Fruit fly (Drosophila melanogaster): ENCODE results near the gene RpS19b.

The RpS19b gene

dm6 chr3R:23958091-23958838 lies 24.9 kb upstream of the RpS19b start, which contains the start of the genes GluProRS and AP-1sigma (continued):
- peak; percentile 94 for TF ChIP-seq ind (GFP tag; optimal IDR thresholded peaks at IDR 0.05)
- no peak; the same call in none of the 3 replicates for TF ChIP-seq CG17361 (GFP tag; IDR thresholded peaks at IDR 0.05)
- TF ChIP-seq BtbVII (GFP tag; optimal IDR thresholded peaks at IDR 0.05): peak; percentile 39
- peak; percentile 86 for TF ChIP-seq Dad (GFP tag; optimal IDR thresholded peaks at IDR 0.05)
- TF ChIP-seq Ada2b (GFP tag; IDR thresholded peaks at IDR 0.05): peak; percentile 95
- peak; percentile 86 for TF ChIP-seq Hmr (GFP tag; optimal IDR thresholded peaks at IDR 0.05)
- TF ChIP-seq Doc3 (GFP tag; IDR thresholded peaks at IDR 0.05; ENCODE audit: partially characterized antibody): peak; percentile 93
- peak; percentile 84 for TF ChIP-seq fd3F (GFP tag; optimal IDR thresholded peaks at IDR 0.05)
- peak; percentile 92 for TF ChIP-seq croc (GFP tag; conservative IDR thresholded peaks at IDR 0.05)
- TF ChIP-seq CoRest (tag; optimal IDR thresholded peaks at IDR 0.05): peak; percentile 92
- TF ChIP-seq CG2678 (tag; optimal IDR thresholded peaks at IDR 0.05): peak; percentile 89
- no peak for TF ChIP-seq CG17568 (GFP tag; optimal IDR thresholded peaks at IDR 0.05)
- TF ChIP-seq CG3281 (GFP tag; optimal IDR thresholded peaks at IDR 0.05): peak; percentile 84
- peak; percentile 94 for TF ChIP-seq sna (GFP tag; IDR thresholded peaks at IDR 0.05; ENCODE audit: partially characterized antibody)
- TF ChIP-seq Lpt (GFP tag; optimal IDR thresholded peaks at IDR 0.05): no peak
- peak; percentile 73 for TF ChIP-seq Lim3 (GFP tag; IDR thresholded peaks at IDR 0.05)
- no peak for TF ChIP-seq Neu2 (GFP tag; optimal IDR thresholded peaks at IDR 0.05; ENCODE audit: borderline replicate concordance)
- peak; percentile 63 for TF ChIP-seq CG4282 (GFP tag; optimal IDR thresholded peaks at IDR 0.05)
- peak; percentile 93 for TF ChIP-seq CG4730 (GFP tag; IDR thresholded peaks at IDR 0.05)
- TF ChIP-seq D19B (GFP tag; optimal IDR thresholded peaks at IDR 0.05): peak; percentile 67
- peak; percentile 0 for TF ChIP-seq CG14965 (GFP tag; optimal IDR thresholded peaks at IDR 0.05; ENCODE audit: borderline replicate concordance)
- peak; percentile 78 for TF ChIP-seq CHES-1-like (GFP tag; optimal IDR thresholded peaks at IDR 0.05)
- peak; percentile 66 for TF ChIP-seq CG6254 (GFP tag; optimal IDR thresholded peaks at IDR 0.05)
- peak; percentile 85 for TF ChIP-seq bab2 (GFP tag; optimal IDR thresholded peaks at IDR 0.05)
- TF ChIP-seq CG1647 (GFP tag; optimal IDR thresholded peaks at IDR 0.05): peak; percentile 90
- TF ChIP-seq gro (GFP tag; optimal IDR thresholded peaks at IDR 0.05): peak; percentile 52

- no peak for TF ChIP-seq ewg (GFP tag; optimal IDR thresholded peaks at IDR 0.05)
- no peak for TF ChIP-seq Sry-β (GFP tag; optimal IDR thresholded peaks at IDR 0.05)
- no peak for TF ChIP-seq hkb (optimal IDR thresholded peaks at IDR 0.05)
- 0 out of 2 replicates have a peak, but pooled peaks have one; percentile 34 for TF ChIP-seq hkb (GFP tag; IDR thresholded peaks at IDR 0.05)
- TF ChIP-seq hth (optimal IDR thresholded peaks at IDR 0.05): no peak
- TF ChIP-seq Mes4 (GFP tag; optimal IDR thresholded peaks at IDR 0.05): no peak
- TF ChIP-seq crp (GFP tag; optimal IDR thresholded peaks at IDR 0.05): peak in 1 of 2 experiments; percentile 49
- no peak for TF ChIP-seq Ets97D (GFP tag; optimal IDR thresholded peaks at IDR 0.05)
- TF ChIP-seq cato (GFP tag; optimal IDR thresholded peaks at IDR 0.05; ENCODE audit: borderline replicate concordance): no peak
- no peak for TF ChIP-seq CG9437 (GFP tag; optimal IDR thresholded peaks at IDR 0.05)
- TF ChIP-seq ci (GFP tag; IDR thresholded peaks at IDR 0.05): 0 out of 3 replicates have a peak, but pooled peaks have one; percentile 17
- peak; percentile 93 for TF ChIP-seq Blimp-1 (GFP tag; optimal IDR thresholded peaks at IDR 0.05)
- TF ChIP-seq Trl (optimal IDR thresholded peaks at IDR 0.05): peak; percentile 61 to 64
- no peak for TF ChIP-seq Trl (GFP tag; optimal IDR thresholded peaks at IDR 0.05)
- TF ChIP-seq CG17385 (GFP tag; optimal IDR thresholded peaks at IDR 0.05): peak; percentile 70
- TF ChIP-seq kah (GFP tag; optimal IDR thresholded peaks at IDR 0.05): no peak
- peak; percentile 64 for TF ChIP-seq sens (GFP tag)
- TF ChIP-seq CG3163 (GFP tag; optimal IDR thresholded peaks at IDR 0.05): peak; percentile 66
- TF ChIP-seq row (GFP tag; IDR thresholded peaks at IDR 0.05): peak; percentile 30; the same call in 1 of the 3 replicates
- TF ChIP-seq nom (GFP tag; optimal IDR thresholded peaks at IDR 0.05): peak; percentile 40
- TF ChIP-seq disco-r (GFP tag; optimal IDR thresholded peaks at IDR 0.05): no peak
- peak in 1 of 2 experiments; percentile 88 for TF ChIP-seq Eip74EF (GFP tag; optimal IDR thresholded peaks at IDR 0.05)
- TF ChIP-seq bbx (GFP tag; IDR thresholded peaks at IDR 0.05; ENCODE audit: partially characterized antibody): 0 out of 2 replicates have a peak, but pooled peaks have one; percentile 18
- TF ChIP-seq CG10959 (GFP tag; IDR thresholded peaks at IDR 0.05): no peak
These were observed 22.1 kb upstream of the RpS19b start for dm6 chr3R:23955380-23955779.
